Worm (Caenorhabditis elegans) whole organism, young adult: Measurements from ENCODE around the gene T07D1.3.
A peak's percentile ranks its signal among the peaks of the same experiment; 100 is the strongest.

ENCODE experiments used
- F10E7.11 ChIP-seq: sonication (generic microtip); optimal IDR thresholded peaks from 2 replicates; lab custom pipeline; 2017; ENCODE audit warnings: mild to moderate bottlenecking, missing genetic modification characterization, moderate library complexity, missing compliant biosample characterization
- F22D6.2 ChIP-seq: sonication (generic microtip); optimal IDR thresholded peaks from 2 replicates; lab custom pipeline; 2016; ENCODE audit warnings: mild to moderate bottlenecking, missing genetic modification characterization, missing compliant biosample characterization
- F23B12.7 ChIP-seq: sonication (generic microtip); optimal IDR thresholded peaks from 2 replicates; lab custom pipeline; 2017; ENCODE audit warnings: missing genetic modification characterization, mild to moderate bottlenecking, missing compliant biosample characterization, antibody characterized with exemption, moderate library complexity; ENCODE audit not compliant: insufficient read depth
- F33H1.4 ChIP-seq: fragments of 200-800 bp; sonication (Bioruptor generic); IDR thresholded peaks from 2 replicates; pipeline ENCODE4 v1.3.6; 2022; ENCODE audit warnings: missing genetic modification reagents, missing genetic modification characterization, missing compliant biosample characterization
- F52B5.7 ChIP-seq: sonication (generic microtip); optimal IDR thresholded peaks from 2 replicates; lab custom pipeline; 2016; ENCODE audit warnings: mild to moderate bottlenecking, missing genetic modification characterization, missing compliant biosample characterization
- K12H6.12 ChIP-seq: fragments of 200-800 bp; sonication (Bioruptor generic); optimal IDR thresholded peaks from 2 replicates; lab custom pipeline; 2018; ENCODE audit warnings: mild to moderate bottlenecking, missing genetic modification characterization, missing compliant biosample characterization
- T26A5.8 ChIP-seq: sonication (generic microtip); optimal IDR thresholded peaks from 2 replicates; lab custom pipeline; 2016; ENCODE audit warnings: missing genetic modification characterization, missing compliant biosample characterization
- Y67H2A.10 ChIP-seq: fragments of 200-800 bp; sonication (Bioruptor generic); conservative IDR thresholded peaks from 2 replicates; pipeline ENCODE4 v1.3.6; 2022; ENCODE audit warnings: missing genetic modification reagents, missing genetic modification characterization, missing compliant biosample characterization
- attf-5 ChIP-seq: fragments of 200-800 bp; sonication (Bioruptor generic); optimal IDR thresholded peaks from 2 replicates; lab custom pipeline; 2018; ENCODE audit warnings: mild to moderate bottlenecking, missing genetic modification characterization, missing compliant biosample characterization
- ccch-3 ChIP-seq: fragments of 200-800 bp; sonication (Bioruptor generic); optimal IDR thresholded peaks from 2 replicates; lab custom pipeline; 2018; ENCODE audit warnings: mild to moderate bottlenecking, missing genetic modification characterization, missing compliant biosample characterization
- cebp-1 ChIP-seq, 2 experiments: fragments of 200-800 bp in 1 of 2; sonication (Bioruptor generic) in 1 of 2; sonication (generic microtip) in 1 of 2; IDR thresholded peaks in 1 of 2; optimal IDR thresholded peaks in 1 of 2; 2 replicates each; pipeline versions ENCODE4 v1.3.6 to Lab custom; 2017 to 2022; ENCODE audit warnings: missing compliant biosample characterization in 2 of 2, missing genetic modification characterization in 2 of 2, mild to moderate bottlenecking in 1 of 2, missing genetic modification reagents in 1 of 2, moderate library complexity in 1 of 2
- ceh-40 ChIP-seq: fragments of 200-800 bp; sonication (Bioruptor generic); IDR thresholded peaks from 2 replicates; pipeline ENCODE4 v1.3.6; 2022; ENCODE audit warnings: missing genetic modification characterization, missing compliant biosample characterization
- ceh-91 ChIP-seq: fragments of 200-800 bp; sonication (Bioruptor generic); IDR thresholded peaks from 2 replicates; pipeline ENCODE4 v1.3.6; 2022; ENCODE audit warnings: missing genetic modification reagents, missing genetic modification characterization, missing compliant biosample characterization
- dox-1 ChIP-seq: fragments of 200-800 bp; sonication (Bioruptor generic); IDR thresholded peaks from 2 replicates; pipeline ENCODE4 v1.3.6; 2022; ENCODE audit warnings: missing genetic modification reagents, missing genetic modification characterization, missing compliant biosample characterization
- efl-1 ChIP-seq: fragments of 150-350 bp; optimal IDR thresholded peaks from 2 replicates; lab custom pipeline; 2014; ENCODE audit warnings: missing biosample characterization, missing genetic modification reagents, missing genetic modification characterization
- egl-18 ChIP-seq: fragments of 200-800 bp; sonication (Bioruptor generic); IDR thresholded peaks from 2 replicates; pipeline ENCODE4 v1.3.6; 2022; ENCODE audit warnings: missing genetic modification reagents, missing genetic modification characterization, missing compliant biosample characterization
- ets-4 ChIP-seq: fragments of 200-800 bp; sonication (Bioruptor generic); optimal IDR thresholded peaks from 2 replicates; lab custom pipeline; 2018; ENCODE audit warnings: mild to moderate bottlenecking, missing genetic modification characterization, missing compliant biosample characterization
- fkh-3 ChIP-seq: sonication (generic microtip); optimal IDR thresholded peaks from 2 replicates; lab custom pipeline; 2016; ENCODE audit warnings: mild to moderate bottlenecking, missing genetic modification characterization, missing compliant biosample characterization
- gei-17 ChIP-seq: fragments of 200-800 bp; sonication (Bioruptor generic); optimal IDR thresholded peaks from 2 replicates; lab custom pipeline; 2018; ENCODE audit warnings: mild to moderate bottlenecking, missing genetic modification characterization, missing compliant biosample characterization
- hlh-12 ChIP-seq: sonication (generic microtip); optimal IDR thresholded peaks from 2 replicates; lab custom pipeline; 2016; ENCODE audit warnings: missing genetic modification characterization, missing compliant biosample characterization
- hmg-20 ChIP-seq: fragments of 200-800 bp; sonication (Bioruptor generic); IDR thresholded peaks from 2 replicates; pipeline ENCODE4 v1.3.6; 2022; ENCODE audit warnings: missing genetic modification reagents, missing genetic modification characterization, missing compliant biosample characterization
- lag-1 ChIP-seq: fragments of 200-800 bp; sonication (Bioruptor generic); IDR thresholded peaks from 2 replicates; pipeline ENCODE4 v1.3.6; 2022; ENCODE audit warnings: missing genetic modification reagents, missing genetic modification characterization, missing compliant biosample characterization
- lin-54 ChIP-seq: fragments of 200-800 bp; sonication (Bioruptor generic); optimal IDR thresholded peaks from 2 replicates; lab custom pipeline; 2018; ENCODE audit warnings: mild to moderate bottlenecking, missing genetic modification characterization, missing compliant biosample characterization
- mes-4 ChIP-seq: sonication (generic microtip); optimal IDR thresholded peaks from 2 replicates; lab custom pipeline; 2016; ENCODE audit warnings: missing genotype, missing genetic modification characterization, missing compliant biosample characterization
- nfya-2 ChIP-seq: fragments of 200-800 bp; sonication (Bioruptor generic); IDR thresholded peaks from 2 replicates; pipeline ENCODE4 v1.3.6; 2022; ENCODE audit warnings: missing genetic modification reagents, missing genetic modification characterization, missing compliant biosample characterization
- pha-4 ChIP-seq: fragments of 150-350 bp; sonication (generic microtip); optimal IDR thresholded peaks from 2 replicates; lab custom pipeline; 2014; ENCODE audit warnings: missing biosample characterization, missing genetic modification reagents, missing genetic modification characterization
- repo-1 ChIP-seq: sonication (generic microtip); optimal IDR thresholded peaks from 2 replicates; lab custom pipeline; 2017; ENCODE audit warnings: mild to moderate bottlenecking, missing genetic modification characterization, missing compliant biosample characterization
- snpc-1.1 ChIP-seq: sonication (generic microtip); optimal IDR thresholded peaks from 2 replicates; lab custom pipeline; 2017; ENCODE audit warnings: missing genetic modification characterization, mild to moderate bottlenecking, missing compliant biosample characterization, antibody characterized with exemption, moderate library complexity, missing genotype, missing genetic modification reagents; ENCODE audit not compliant: insufficient read depth
- snpc-1.3 ChIP-seq: sonication (generic microtip); optimal IDR thresholded peaks from 2 replicates; lab custom pipeline; 2017; ENCODE audit warnings: missing genetic modification characterization, mild to moderate bottlenecking, missing compliant biosample characterization, antibody characterized with exemption, moderate library complexity, missing genotype, missing genetic modification reagents; ENCODE audit not compliant: insufficient read depth
- snpc-4 ChIP-seq, 5 experiments: fragments of 150-350 bp in 1 of 5; sonication (generic microtip) in 4 of 5; optimal IDR thresholded peaks; 2 replicates each; lab custom pipeline; 2014 to 2018; ENCODE audit warnings: missing genetic modification characterization in 5 of 5, missing biosample characterization in 3 of 5, antibody characterized with exemption in 2 of 5, mild to moderate bottlenecking in 2 of 5, missing compliant biosample characterization in 2 of 5, missing genotype in 2 of 5, moderate library complexity in 2 of 5, missing genetic modification reagents in 1 of 5
- tlf-1 ChIP-seq: fragments of 200-800 bp; sonication (Bioruptor generic); optimal IDR thresholded peaks from 2 replicates; lab custom pipeline; 2018; ENCODE audit warnings: mild to moderate bottlenecking, missing genetic modification characterization, missing compliant biosample characterization
- ztf-6 ChIP-seq: fragments of 200-800 bp; sonication (Bioruptor generic); IDR thresholded peaks from 2 replicates; pipeline ENCODE4 v1.3.6; 2022; ENCODE audit warnings: missing genetic modification reagents, missing genetic modification characterization, missing compliant biosample characterization

T07D1.3 gene

ce11 chrX:2473618-2474017 is 30.4 kb upstream of the T07D1.3 start, which contains the start of gene R04B3.2:
Gene R04B3.2, minus strand, starts transcription at chrX:2473718.
- TF ChIP-seq F10E7.11 (no peak), pha-4 (no peak), snpc-1.1 (tag; lab: Kevin White, UChicago) (no peak), nfya-2 (no peak), K12H6.12 (tag; lab: Kevin White, UChicago) (no peak), snpc-1.3 (tag; lab: Kevin White, UChicago) (no peak)
- TF ChIP-seq, all 124 proteins: peak for 0

ce11 chrX:2471303-2471702 is 28.1 kb upstream of the T07D1.3 start, which contains the start of gene R04B3.1:
Gene R04B3.1, minus strand, starts transcription at chrX:2471403.
- no peak for TF ChIP-seq gei-17
- TF ChIP-seq hmg-20: no peak
- no peak for TF ChIP-seq mes-4 (tag; lab: Kevin White, UChicago)
- TF ChIP-seq ceh-40 (GFP tag; lab: Robert Waterston, UW): no peak
- TF ChIP-seq ets-4 (GFP tag; lab: Kevin White, UChicago): no peak
- no peak for TF ChIP-seq T26A5.8 (tag; lab: Kevin White, UChicago)
- no peak for TF ChIP-seq lag-1 (GFP tag; lab: Robert Waterston, UW)
- no peak for TF ChIP-seq tlf-1 (GFP tag; lab: Kevin White, UChicago)
- TF ChIP-seq ccch-3 (GFP tag; lab: Kevin White, UChicago): no peak
- no peak for TF ChIP-seq F23B12.7 (tag; lab: Kevin White, UChicago)
- TF ChIP-seq fkh-3: no peak
- TF ChIP-seq egl-18 (GFP tag; lab: Robert Waterston, UW): no peak
- TF ChIP-seq F33H1.4: no peak
- no peak for TF ChIP-seq attf-5

ce11 chrX:2464064-2464463 is 20.9 kb upstream of the T07D1.3 start:
- TF ChIP-seq efl-1 (GFP tag; lab: Kevin White, UChicago) (no peak), hlh-12 (no peak), F33H1.4 (no peak), lin-54 (no peak), ztf-6 (GFP tag; lab: Robert Waterston, UW) (no peak), dox-1 (GFP tag; lab: Robert Waterston, UW) (no peak), cebp-1 (GFP tag; IDR thresholded peaks at IDR 0.05; lab: Robert Waterston, UW) (no peak), cebp-1 (tag; optimal IDR thresholded peaks at IDR 0.05; lab: Kevin White, UChicago) (no peak), Y67H2A.10 (GFP tag; lab: Robert Waterston, UW) (no peak), F22D6.2 (no peak)

- TF ChIP-seq F52B5.7 (tag; lab: Kevin White, UChicago): no peak
- no peak for TF ChIP-seq repo-1 (tag; lab: Kevin White, UChicago)
- TF ChIP-seq snpc-1.1 (tag; lab: Kevin White, UChicago): peak; percentile 42
- TF ChIP-seq snpc-4 (GFP tag; optimal IDR thresholded peaks at IDR 0.05; lab: Kevin White, UChicago): no peak
- TF ChIP-seq snpc-4 (tag; optimal IDR thresholded peaks at IDR 0.05; lab: Kevin White, UChicago): peak in 2 of 4 experiments; percentile 52 to 76
Observed at ce11 chrX:2461742-2462141, 18.5 kb upstream of the T07D1.3 start.

ce11 chrX:2459793-2460192 is 16.6 kb upstream of the T07D1.3 start, which contains the start of gene fox-1:
Gene fox-1, minus strand, starts transcription at chrX:2459893.
- TF ChIP-seq ceh-91 (GFP tag; lab: Robert Waterston, UW): no peak
